Fruit fly (Drosophila melanogaster) whole organism, embryonic: ENCODE data around the gene inaE.

Experiments
- Dip3 ChIP-seq: fragments of 200-800 bp; sonication (Bioruptor generic); optimal IDR thresholded peaks from 3 replicates; lab custom pipeline; 2016; ENCODE audit warnings: missing biosample characterization, missing genetic modification characterization
- cas ChIP-seq: fragments of 200-800 bp; sonication (Bioruptor generic); IDR thresholded peaks from 2 replicates; pipeline ENCODE4 v1.3.6; 2022; ENCODE audit warnings: missing biosample characterization, missing genetic modification characterization
- hth ChIP-seq: fragments of >200 bp; optimal IDR thresholded peaks from 2 replicates; lab custom pipeline; 2017; ENCODE audit warnings: inconsistent platforms

dm6 chrX:13747052-13747451 is 36.5 kb upstream of the inaE start:
- TF ChIP-seq Dip3: no peak
- no peak for TF ChIP-seq cas (GFP tag; lab: Robert Waterston, UW)
- no peak for TF ChIP-seq hth (lab: Kevin White, UChicago)
